Fruit fly (Drosophila melanogaster) whole organism, adult: ENCODE data around the gene hoip.

Experiments used
- CG33017 ChIP-seq: fragments of 200-800 bp; sonication (Bioruptor generic); optimal IDR thresholded peaks from 2 replicates; lab custom pipeline; 2018; ENCODE audit warnings: missing biosample characterization, mild to moderate bottlenecking, missing genetic modification characterization, moderate library complexity
- CG7045 ChIP-seq: fragments of 200-800 bp; sonication (Bioruptor generic); optimal IDR thresholded peaks from 2 replicates; lab custom pipeline; 2017; ENCODE audit warnings: missing biosample characterization, mild to moderate bottlenecking, missing genetic modification characterization
- Clk ChIP-seq: fragments of 200-800 bp; sonication (Bioruptor generic); optimal IDR thresholded peaks from 2 replicates; lab custom pipeline; 2017; ENCODE audit warnings: missing biosample characterization, missing genetic modification characterization

DNA sequence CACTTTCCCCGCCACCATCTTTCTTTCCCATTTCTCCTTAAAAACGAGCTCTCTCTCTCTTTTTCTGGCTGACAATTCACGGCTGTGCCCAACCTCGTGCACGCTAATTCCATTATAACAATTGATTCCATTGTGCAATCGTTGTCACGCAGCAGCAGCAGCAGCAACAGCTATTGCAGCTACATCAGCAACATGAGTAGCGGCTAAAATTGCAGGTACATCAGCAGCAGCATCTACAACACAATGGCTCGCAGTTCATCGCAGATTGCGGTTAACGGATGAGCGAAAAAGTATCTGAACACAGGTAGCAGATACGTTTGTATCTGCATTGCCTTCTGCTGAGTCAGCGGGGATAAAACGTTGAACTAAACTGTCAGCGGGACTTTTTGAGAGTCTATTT, 5.7 kb downstream of the hoip start:
- no peak for TF ChIP-seq CG33017 (tag; lab: Kevin White, UChicago)
- no peak for TF ChIP-seq Clk (GFP tag; lab: Kevin White, UChicago)
- TF ChIP-seq CG7045, result no peak
